Worm (Caenorhabditis elegans): ENCODE data around the gene inx-2.

ce11 chrX:11257071-11257470 is 39.5 kb downstream of the inx-2 start, which contains the start of gene C03A3.1:
- TF ChIP-seq Y95B8A.8 (GFP tag; IDR thresholded peaks at IDR 0.05), result no peak
- no peak for TF ChIP-seq tbx-9 (tag; optimal IDR thresholded peaks at IDR 0.05; ENCODE audit: borderline replicate concordance)
- TF ChIP-seq bed-1 (GFP tag; IDR thresholded peaks at IDR 0.05), result no peak
- TF ChIP-seq F49E8.2 (tag; optimal IDR thresholded peaks at IDR 0.05; ENCODE audit: insufficient read depth), result no peak

Measured in whole organism, young adult.